ENCODE assay signal across 5 fruit fly cellular contexts in genomic region chr3L:1374438-1375133, dm6.
A peak's percentile ranks its signal among the peaks of the same experiment; 100 is the strongest.
TF ChIP-seq lines count a peak whose summit lies in the region.

No protein-coding gene starts in this region.

- TF ChIP-seq CTCF in whole organism, embryonic (GFP tag; optimal IDR thresholded peaks at IDR 0.05; lab: Kevin White, UChicago): no peak

TF ChIP-seq in whole organism, adult, 20 proteins besides CTCF, POLR2A, EP300 and RAD21:
- peak; percentile 38 for TF ChIP-seq CG7101 (tag; optimal IDR thresholded peaks at IDR 0.05; lab: Kevin White, UChicago)
- TF ChIP-seq tj (GFP tag; optimal IDR thresholded peaks at IDR 0.05; lab: Kevin White, UChicago): peak; percentile 40
- TF ChIP-seq CG33017 (tag; optimal IDR thresholded peaks at IDR 0.05; lab: Kevin White, UChicago): peak; percentile 57
- TF ChIP-seq bab1 (GFP tag; optimal IDR thresholded peaks at IDR 0.05; lab: Kevin White, UChicago): peak; percentile 55
- no peak for TF ChIP-seq Mnt (GFP tag; optimal IDR thresholded peaks at IDR 0.05; lab: Kevin White, UChicago)
- peak; percentile 25 for TF ChIP-seq kay (GFP tag; lab: Kevin White, UChicago; ENCODE audit: borderline replicate concordance)
- TF ChIP-seq CG11617 (GFP tag; optimal IDR thresholded peaks at IDR 0.05; lab: Kevin White, UChicago): peak; percentile 9
- no peak for TF ChIP-seq Hr96 (GFP tag; optimal IDR thresholded peaks at IDR 0.05; lab: Kevin White, UChicago)
- peak; percentile 50 for TF ChIP-seq CG5204 (GFP tag; optimal IDR thresholded peaks at IDR 0.05; lab: Kevin White, UChicago)

TF ChIP-seq in whole organism, embryonic, 481 proteins besides CTCF, POLR2A, EP300 and RAD21 (continues in another document):
- TF ChIP-seq Optix (GFP tag; IDR thresholded peaks at IDR 0.05; lab: Robert Waterston, UW) (no peak), corto (GFP tag; optimal IDR thresholded peaks at IDR 0.05; lab: Kevin White, UChicago) (no peak), dati (GFP tag; IDR thresholded peaks at IDR 0.05; lab: Robert Waterston, UW) (no peak), Oli (tag; optimal IDR thresholded peaks at IDR 0.05; lab: Kevin White, UChicago) (peak; percentile 18), Abd-B (GFP tag; optimal IDR thresholded peaks at IDR 0.05; lab: Kevin White, UChicago) (no peak), CG14667 (GFP tag; IDR thresholded peaks at IDR 0.05; lab: Robert Waterston, UW) (peak; percentile 44; the same call in 1 of the 2 replicates), CG4328 (GFP tag; optimal IDR thresholded peaks at IDR 0.05; lab: Kevin White, UChicago) (no peak), CrebB (tag; optimal IDR thresholded peaks at IDR 0.05; lab: Kevin White, UChicago) (no peak), Ptx1 (GFP tag; IDR thresholded peaks at IDR 0.05; lab: Robert Waterston, UW) (peak; percentile 42; the same call in 1 of the 2 replicates), Hsf (GFP tag; optimal IDR thresholded peaks at IDR 0.05; lab: Kevin White, UChicago) (no peak), CG18262 (tag; optimal IDR thresholded peaks at IDR 0.05; lab: Kevin White, UChicago) (peak; percentile 28), MBD-R2 (GFP tag; IDR thresholded peaks at IDR 0.05; lab: Robert Waterston, UW) (no peak), Lim3 (GFP tag; IDR thresholded peaks at IDR 0.05; lab: Robert Waterston, UW) (no peak), CG2875 (GFP tag; optimal IDR thresholded peaks at IDR 0.05; lab: Kevin White, UChicago) (no peak), cato (GFP tag; optimal IDR thresholded peaks at IDR 0.05; lab: Kevin White, UChicago; ENCODE audit: borderline replicate concordance) (no peak), CG8924 (tag; optimal IDR thresholded peaks at IDR 0.05; lab: Kevin White, UChicago) (no peak), lov (optimal IDR thresholded peaks at IDR 0.05; lab: Kevin White, UChicago) (no peak), lov (GFP tag; IDR thresholded peaks at IDR 0.05; lab: Robert Waterston, UW) (no peak), Six4 (GFP tag; optimal IDR thresholded peaks at IDR 0.05; lab: Kevin White, UChicago) (no peak), CG9932 (GFP tag; IDR thresholded peaks at IDR 0.05; lab: Robert Waterston, UW) (0 out of 2 replicates have a peak, but pooled peaks have one; percentile 13), CG15269 (tag; optimal IDR thresholded peaks at IDR 0.05; lab: Kevin White, UChicago) (peak; percentile 21)

TF ChIP-seq in whole organism, prepupa, 60 proteins besides CTCF, POLR2A, EP300 and RAD21 (continues in another document):
- TF ChIP-seq net (GFP tag; optimal IDR thresholded peaks at IDR 0.05; lab: Kevin White, UChicago) (peak; percentile 66), CG6163 (GFP tag; IDR thresholded peaks at IDR 0.05; lab: Robert Waterston, UW) (peak; percentile 82), ss (GFP tag; optimal IDR thresholded peaks at IDR 0.05; lab: Kevin White, UChicago) (no peak), achi (GFP tag; optimal IDR thresholded peaks at IDR 0.05; lab: Kevin White, UChicago) (peak; percentile 48), OdsH (GFP tag; optimal IDR thresholded peaks at IDR 0.05; lab: Kevin White, UChicago) (peak; percentile 73), eg (GFP tag; IDR thresholded peaks at IDR 0.05; lab: Robert Waterston, UW) (peak; percentile 75), Blimp-1 (GFP tag; optimal IDR thresholded peaks at IDR 0.05; lab: Kevin White, UChicago) (no peak), Sox14 (GFP tag; optimal IDR thresholded peaks at IDR 0.05; lab: Kevin White, UChicago) (peak; percentile 73), fd85E (GFP tag; optimal IDR thresholded peaks at IDR 0.05; lab: Kevin White, UChicago) (no peak), Gug (GFP tag; IDR thresholded peaks at IDR 0.05; lab: Robert Waterston, UW) (peak; percentile 61; the same call in 1 of the 2 replicates), CG16779 (tag; optimal IDR thresholded peaks at IDR 0.05; lab: Kevin White, UChicago) (no peak), CG7368 (GFP tag; optimal IDR thresholded peaks at IDR 0.05; lab: Kevin White, UChicago) (no peak), topi (GFP tag; optimal IDR thresholded peaks at IDR 0.05; lab: Kevin White, UChicago) (peak; percentile 37), CG10631 (GFP tag; optimal IDR thresholded peaks at IDR 0.05; lab: Kevin White, UChicago) (peak; percentile 55), Smox (GFP tag; optimal IDR thresholded peaks at IDR 0.05; lab: Kevin White, UChicago) (peak; percentile 73), Sox102F (GFP tag; optimal IDR thresholded peaks at IDR 0.05; lab: Kevin White, UChicago) (peak; percentile 69), CG8632 (GFP tag; optimal IDR thresholded peaks at IDR 0.05; lab: Kevin White, UChicago) (peak; percentile 68), esn (GFP tag; optimal IDR thresholded peaks at IDR 0.05; lab: Kevin White, UChicago) (peak; percentile 73), vri (GFP tag; optimal IDR thresholded peaks at IDR 0.05; lab: Kevin White, UChicago) (no peak), CG32006 (GFP tag; optimal IDR thresholded peaks at IDR 0.05; lab: Kevin White, UChicago) (peak; percentile 79), CG6792 (GFP tag; optimal IDR thresholded peaks at IDR 0.05; lab: Kevin White, UChicago) (peak; percentile 56), CG8119 (GFP tag; IDR thresholded peaks at IDR 0.05; lab: Robert Waterston, UW) (peak; percentile 75)

TF ChIP-seq in whole organism, pupa, 21 proteins besides CTCF, POLR2A, EP300 and RAD21:
- TF ChIP-seq CG13204 (GFP tag; optimal IDR thresholded peaks at IDR 0.05; lab: Kevin White, UChicago): no peak
- peak; percentile 55 for TF ChIP-seq Pif1A (GFP tag; optimal IDR thresholded peaks at IDR 0.05; lab: Kevin White, UChicago)
- TF ChIP-seq CG17806 (tag; optimal IDR thresholded peaks at IDR 0.05; lab: Kevin White, UChicago): no peak
- TF ChIP-seq CG15710 (tag; optimal IDR thresholded peaks at IDR 0.05; lab: Kevin White, UChicago): peak; percentile 49
- TF ChIP-seq gl (tag; optimal IDR thresholded peaks at IDR 0.05; lab: Kevin White, UChicago): no peak
- peak; percentile 65 for TF ChIP-seq Ets98B (GFP tag; IDR thresholded peaks at IDR 0.05; lab: Robert Waterston, UW)
- TF ChIP-seq CG8159 (tag; optimal IDR thresholded peaks at IDR 0.05; lab: Kevin White, UChicago): peak; percentile 34
- TF ChIP-seq Snoo (tag; optimal IDR thresholded peaks at IDR 0.05; lab: Kevin White, UChicago): peak; percentile 45
- peak; percentile 85 for TF ChIP-seq CG4496 (GFP tag; IDR thresholded peaks at IDR 0.05; lab: Robert Waterston, UW)
- peak; percentile 54; the same call in 1 of the 2 replicates for TF ChIP-seq CG10348 (GFP tag; IDR thresholded peaks at IDR 0.05; lab: Robert Waterston, UW)
- peak; percentile 86 for TF ChIP-seq CG32121 (GFP tag; IDR thresholded peaks at IDR 0.05; lab: Robert Waterston, UW)
- TF ChIP-seq CG9948 (tag; optimal IDR thresholded peaks at IDR 0.05; lab: Kevin White, UChicago): peak; percentile 35
- no peak for TF ChIP-seq EcR (GFP tag; optimal IDR thresholded peaks at IDR 0.05; lab: Kevin White, UChicago)
- TF ChIP-seq D1 (tag; optimal IDR thresholded peaks at IDR 0.05; lab: Kevin White, UChicago): no peak
- peak; percentile 34 for TF ChIP-seq CG14655 (GFP tag; optimal IDR thresholded peaks at IDR 0.05; lab: Kevin White, UChicago)
- no peak for TF ChIP-seq Pif1B (GFP tag; optimal IDR thresholded peaks at IDR 0.05; lab: Kevin White, UChicago)
- peak; percentile 47 for TF ChIP-seq CG34367 (tag; optimal IDR thresholded peaks at IDR 0.05; lab: Kevin White, UChicago)
- TF ChIP-seq CG12605 (GFP tag; IDR thresholded peaks at IDR 0.05; lab: Robert Waterston, UW): peak; percentile 16; the same call in 1 of the 2 replicates
- TF ChIP-seq CG8301 (tag; optimal IDR thresholded peaks at IDR 0.05; lab: Kevin White, UChicago): peak; percentile 44
- TF ChIP-seq fd96Ca (GFP tag; IDR thresholded peaks at IDR 0.05; lab: Robert Waterston, UW): peak; percentile 77
- 0 out of 2 replicates have a peak, but pooled peaks have one; percentile 44 for TF ChIP-seq rn (GFP tag; IDR thresholded peaks at IDR 0.05; lab: Robert Waterston, UW)

TF ChIP-seq in whole organism, wandering third instar larva, 38 proteins besides CTCF, POLR2A, EP300 and RAD21:
- TF ChIP-seq fru (GFP tag; optimal IDR thresholded peaks at IDR 0.05; lab: Kevin White, UChicago) (peak; percentile 37), br (GFP tag; optimal IDR thresholded peaks at IDR 0.05; lab: Kevin White, UChicago) (no peak), HLH106 (tag; optimal IDR thresholded peaks at IDR 0.05; lab: Kevin White, UChicago) (peak; percentile 68), Abd-B (GFP tag; optimal IDR thresholded peaks at IDR 0.05; lab: Kevin White, UChicago) (no peak), foxo (GFP tag; optimal IDR thresholded peaks at IDR 0.05; lab: Kevin White, UChicago) (peak in 1 of 2 experiments; percentile 55), psq (GFP tag; optimal IDR thresholded peaks at IDR 0.05; lab: Kevin White, UChicago) (peak; percentile 80), OdsH (GFP tag; optimal IDR thresholded peaks at IDR 0.05; lab: Kevin White, UChicago) (peak; percentile 63), N (GFP tag; optimal IDR thresholded peaks at IDR 0.05; lab: Kevin White, UChicago) (no peak), CG32264 (GFP tag; optimal IDR thresholded peaks at IDR 0.05; lab: Kevin White, UChicago) (no peak), Mio (GFP tag; optimal IDR thresholded peaks at IDR 0.05; lab: Kevin White, UChicago) (no peak), h (GFP tag; optimal IDR thresholded peaks at IDR 0.05; lab: Kevin White, UChicago) (peak; percentile 70), rgr (GFP tag; optimal IDR thresholded peaks at IDR 0.05; lab: Kevin White, UChicago) (peak; percentile 58), ey (GFP tag; optimal IDR thresholded peaks at IDR 0.05; lab: Kevin White, UChicago) (peak; percentile 42), Hnf4 (GFP tag; optimal IDR thresholded peaks at IDR 0.05; lab: Kevin White, UChicago) (peak; percentile 5), woc (GFP tag; optimal IDR thresholded peaks at IDR 0.05; lab: Kevin White, UChicago) (peak; percentile 19), Sp1 (GFP tag; optimal IDR thresholded peaks at IDR 0.05; lab: Kevin White, UChicago) (peak; percentile 47)
TF ChIP-seq in whole organism, wandering third instar larva: peak in this region for 11.
